Worm (Caenorhabditis elegans) whole organism, mixed stage, embryonic: ENCODE measurements around the gene taf-3.

Experiments
- ces-1 ChIP-seq: fragments of 150-350 bp; optimal IDR thresholded peaks from 2 replicates; lab custom pipeline; 2014; ENCODE audit warnings: missing biosample characterization, missing genetic modification reagents, missing genetic modification characterization
- pha-4 ChIP-seq: fragments of 150-350 bp; optimal IDR thresholded peaks from 2 replicates; lab custom pipeline; 2018; ENCODE audit warnings: missing biosample characterization, missing genetic modification reagents, missing genetic modification characterization

ce11 chrX:16321864-16322263, 10.4 kb upstream of the taf-3 start:
- TF ChIP-seq ces-1 (GFP tag; lab: Kevin White, UChicago) (peak; percentile 45), pha-4 (tag; lab: Kevin White, UChicago) (no peak)
